Worm (Caenorhabditis elegans) whole organism, L3 larva: ENCODE results near the gene sdhd-1.
A peak's percentile ranks its signal among the peaks of the same experiment; 100 is the strongest.

Source experiments
- R02D3.7 ChIP-seq: fragments of 150-350 bp; optimal IDR thresholded peaks from 2 replicates; lab custom pipeline; 2014; ENCODE audit warnings: missing biosample characterization, missing genetic modification characterization
- ZK546.5 ChIP-seq: sonication (generic microtip); optimal IDR thresholded peaks from 2 replicates; lab custom pipeline; 2017; ENCODE audit warnings: missing biosample characterization, missing genetic modification characterization
- aly-2 ChIP-seq: fragments of 150-350 bp; optimal IDR thresholded peaks from 2 replicates; lab custom pipeline; 2014; ENCODE audit warnings: missing biosample characterization, missing genetic modification characterization
- ama-1 ChIP-seq: fragments of 150-350 bp; optimal IDR thresholded peaks from 2 replicates; lab custom pipeline; 2018
- ceh-16 ChIP-seq: sonication (generic microtip); optimal IDR thresholded peaks from 2 replicates; lab custom pipeline; 2017; ENCODE audit warnings: missing biosample characterization, missing genetic modification characterization
- ceh-82 ChIP-seq: fragments of 150-350 bp; optimal IDR thresholded peaks from 2 replicates; lab custom pipeline; 2014; ENCODE audit warnings: missing biosample characterization, missing genetic modification characterization
- ceh-9 ChIP-seq: sonication (generic microtip); optimal IDR thresholded peaks from 2 replicates; lab custom pipeline; 2018; ENCODE audit warnings: missing biosample characterization, missing genetic modification characterization
- daf-12 ChIP-seq: fragments of 150-350 bp; optimal IDR thresholded peaks from 2 replicates; lab custom pipeline; 2014; ENCODE audit warnings: missing biosample characterization, missing genetic modification reagents, missing genetic modification characterization
- egl-27 ChIP-seq: sonication (generic microtip); optimal IDR thresholded peaks from 4 replicates; lab custom pipeline; 2017; ENCODE audit warnings: missing biosample characterization, missing genetic modification reagents, missing genetic modification characterization
- elt-1 ChIP-seq: fragments of 150-350 bp; optimal IDR thresholded peaks from 2 replicates; lab custom pipeline; 2014; ENCODE audit warnings: missing biosample characterization, missing genetic modification characterization
- elt-3 ChIP-seq, 3 experiments: fragments of 150-350 bp in 1 of 3; sonication (generic microtip) in 2 of 3; optimal IDR thresholded peaks; 2 replicates in 2 of 3; 4 replicates in 1 of 3; lab custom pipeline; 2014 to 2017; ENCODE audit warnings: missing biosample characterization in 3 of 3, missing genetic modification characterization in 3 of 3
- fkh-2 ChIP-seq: fragments of 150-350 bp; optimal IDR thresholded peaks from 2 replicates; lab custom pipeline; 2014; ENCODE audit warnings: missing biosample characterization, missing genetic modification reagents, missing genetic modification characterization
- fos-1 ChIP-seq: fragments of 150-350 bp; optimal IDR thresholded peaks from 2 replicates; lab custom pipeline; 2014; ENCODE audit warnings: missing biosample characterization, missing genetic modification characterization
- hmg-11 ChIP-seq: sonication (generic microtip); optimal IDR thresholded peaks from 2 replicates; lab custom pipeline; 2016; ENCODE audit warnings: missing genetic modification characterization, missing compliant biosample characterization
- lin-15B ChIP-seq: fragments of 150-350 bp; optimal IDR thresholded peaks from 2 replicates; lab custom pipeline; 2014; ENCODE audit warnings: missing biosample characterization, missing genetic modification characterization
- lin-39 ChIP-seq: fragments of 150-350 bp; optimal IDR thresholded peaks from 2 replicates; lab custom pipeline; 2018; ENCODE audit warnings: missing biosample characterization, missing genetic modification reagents, missing genetic modification characterization
- lsy-12 ChIP-seq: sonication (generic microtip); optimal IDR thresholded peaks from 2 replicates; lab custom pipeline; 2016; ENCODE audit warnings: mild to moderate bottlenecking, missing genetic modification characterization, missing compliant biosample characterization
- mdl-1 ChIP-seq: fragments of 150-350 bp; optimal IDR thresholded peaks from 2 replicates; lab custom pipeline; 2014; ENCODE audit warnings: missing biosample characterization, missing genetic modification characterization
- mml-1 ChIP-seq: fragments of 150-350 bp; sonication (generic microtip); optimal IDR thresholded peaks from 3 replicates; lab custom pipeline; 2014; ENCODE audit warnings: missing biosample characterization, missing genetic modification characterization
- nhr-11 ChIP-seq: fragments of 150-350 bp; optimal IDR thresholded peaks from 2 replicates; lab custom pipeline; 2014; ENCODE audit warnings: missing biosample characterization, missing genetic modification characterization
- nhr-12 ChIP-seq: fragments of 150-350 bp; optimal IDR thresholded peaks from 2 replicates; lab custom pipeline; 2014; ENCODE audit warnings: missing biosample characterization, missing genetic modification characterization
- nhr-23 ChIP-seq: fragments of 150-350 bp; optimal IDR thresholded peaks from 2 replicates; lab custom pipeline; 2014; ENCODE audit warnings: missing biosample characterization, missing genetic modification reagents, missing genetic modification characterization
- nhr-25 ChIP-seq: sonication (generic microtip); optimal IDR thresholded peaks from 2 replicates; lab custom pipeline; 2017; ENCODE audit warnings: missing biosample characterization, missing genetic modification characterization
- nhr-43 ChIP-seq: sonication (generic microtip); optimal IDR thresholded peaks from 2 replicates; lab custom pipeline; 2016; ENCODE audit warnings: mild to moderate bottlenecking, missing genetic modification characterization, missing compliant biosample characterization; ENCODE audit not compliant: poor library complexity, severe bottlenecking
- nhr-77 ChIP-seq: fragments of 150-350 bp; optimal IDR thresholded peaks from 2 replicates; lab custom pipeline; 2014; ENCODE audit warnings: missing biosample characterization, missing genetic modification characterization
- pha-4 ChIP-seq: fragments of 150-350 bp; optimal IDR thresholded peaks from 2 replicates; lab custom pipeline; 2014; ENCODE audit warnings: missing biosample characterization, missing genetic modification reagents, missing genetic modification characterization
- pqm-1 ChIP-seq: fragments of 150-350 bp; optimal IDR thresholded peaks from 2 replicates; lab custom pipeline; 2017; ENCODE audit warnings: missing biosample characterization, missing genetic modification characterization, inconsistent platforms
- sea-2 ChIP-seq: fragments of 150-350 bp; sonication (generic microtip); optimal IDR thresholded peaks from 4 replicates; lab custom pipeline; 2014; ENCODE audit warnings: missing biosample characterization, missing genetic modification reagents, missing genetic modification characterization
- skn-1 ChIP-seq: fragments of 150-350 bp; optimal IDR thresholded peaks from 2 replicates; lab custom pipeline; 2014; ENCODE audit warnings: missing biosample characterization, missing genetic modification characterization
- snpc-4 ChIP-seq: fragments of 150-350 bp; optimal IDR thresholded peaks from 2 replicates; lab custom pipeline; 2014; ENCODE audit warnings: missing biosample characterization, missing genetic modification characterization
- tbx-2 ChIP-seq: sonication (generic microtip); optimal IDR thresholded peaks from 2 replicates; lab custom pipeline; 2016; ENCODE audit warnings: mild to moderate bottlenecking, missing genetic modification characterization, missing compliant biosample characterization
- unc-39 ChIP-seq: sonication (generic microtip); optimal IDR thresholded peaks from 4 replicates; lab custom pipeline; 2017; ENCODE audit warnings: missing biosample characterization, missing genetic modification characterization
- zag-1 ChIP-seq: fragments of 150-350 bp; optimal IDR thresholded peaks from 2 replicates; lab custom pipeline; 2014; ENCODE audit warnings: missing biosample characterization, missing genetic modification characterization
- ztf-4 ChIP-seq: fragments of 150-350 bp; optimal IDR thresholded peaks from 2 replicates; lab custom pipeline; 2014; ENCODE audit warnings: missing biosample characterization, missing genetic modification characterization

The sdhd-1 gene

ce11 chrII:11089356-11089755 lies 39.6 kb upstream of the sdhd-1 start, which contains the start of gene unc-53:
unc-53 (minus strand) TSS chrII:11089456.
- TF ChIP-seq nhr-23 (tag; lab: Kevin White, UChicago) (no peak), hmg-11 (tag; lab: Kevin White, UChicago) (no peak), ceh-16 (tag; lab: Kevin White, UChicago) (no peak), lsy-12 (tag; lab: Kevin White, UChicago) (no peak), pha-4 (no peak), pqm-1 (tag; lab: Kevin White, UChicago) (no peak), daf-12 (tag; lab: Kevin White, UChicago) (no peak), tbx-2 (no peak), ztf-4 (tag; lab: Kevin White, UChicago) (no peak), sea-2 (GFP tag; lab: Kevin White, UChicago) (no peak), nhr-77 (tag; lab: Kevin White, UChicago) (no peak), elt-3 (tag; optimal IDR thresholded peaks at IDR 0.05; lab: Kevin White, UChicago) (no peak)
- TF ChIP-seq, all 47 proteins: peak for 0

DNA sequence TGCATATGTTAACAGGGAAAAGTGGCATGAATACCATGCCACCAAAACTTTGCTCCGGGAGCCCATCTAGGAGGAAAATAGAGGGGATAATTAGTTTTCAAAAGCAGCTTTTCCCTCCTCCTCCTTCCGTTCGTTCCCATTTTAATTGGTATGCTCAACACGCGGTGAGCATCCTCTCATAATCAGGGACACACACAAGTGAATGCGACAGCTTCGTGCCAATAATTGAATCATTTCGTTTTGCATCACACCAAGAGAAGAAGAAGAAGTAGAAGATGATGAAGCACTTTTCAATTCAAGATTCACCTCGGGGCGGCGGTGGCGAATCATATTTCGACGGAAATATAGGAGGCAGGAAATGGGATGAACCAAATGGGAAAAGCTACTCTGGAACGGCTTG lies 38.4 kb upstream of the sdhd-1 start:
- no peak for TF ChIP-seq nhr-12
- TF ChIP-seq unc-39 (tag; lab: Kevin White, UChicago) = no peak
- TF ChIP-seq ama-1 (lab: Kevin White, UChicago) = no peak
- TF ChIP-seq nhr-11 (tag; lab: Kevin White, UChicago) = no peak
- no peak for TF ChIP-seq aly-2 (tag; lab: Kevin White, UChicago)
- TF ChIP-seq lin-15B (tag; lab: Kevin White, UChicago) = no peak

ce11 chrII:11086770-11087169 lies 37.1 kb upstream of the sdhd-1 start:
- TF ChIP-seq ama-1 (lab: Kevin White, UChicago) (no peak), nhr-12 (no peak), snpc-4 (tag; lab: Kevin White, UChicago) (no peak), aly-2 (tag; lab: Kevin White, UChicago) (no peak), ceh-82 (tag; lab: Kevin White, UChicago) (no peak), egl-27 (no peak), elt-3 (tag; optimal IDR thresholded peaks at IDR 0.05; lab: Kevin White, UChicago) (no peak), mml-1 (no peak), lin-15B (tag; lab: Kevin White, UChicago) (no peak), skn-1 (no peak), elt-1 (tag; lab: Kevin White, UChicago) (no peak), nhr-11 (tag; lab: Kevin White, UChicago) (no peak), lsy-12 (tag; lab: Kevin White, UChicago) (no peak), ceh-9 (tag; lab: Kevin White, UChicago) (no peak), ceh-16 (tag; lab: Kevin White, UChicago) (no peak), mdl-1 (tag; lab: Kevin White, UChicago) (no peak), sea-2 (GFP tag; lab: Kevin White, UChicago) (no peak), unc-39 (tag; lab: Kevin White, UChicago) (no peak), ZK546.5 (no peak), lin-39 (no peak)

- TF ChIP-seq nhr-25 (tag; lab: Kevin White, UChicago) (peak; percentile 12), elt-1 (tag; lab: Kevin White, UChicago) (peak; percentile 82), elt-3 (tag; optimal IDR thresholded peaks at IDR 0.05; lab: Kevin White, UChicago) (no peak)
Measured at ce11 chrII:11076550-11076949, 26.8 kb upstream of the sdhd-1 start.

DNA sequence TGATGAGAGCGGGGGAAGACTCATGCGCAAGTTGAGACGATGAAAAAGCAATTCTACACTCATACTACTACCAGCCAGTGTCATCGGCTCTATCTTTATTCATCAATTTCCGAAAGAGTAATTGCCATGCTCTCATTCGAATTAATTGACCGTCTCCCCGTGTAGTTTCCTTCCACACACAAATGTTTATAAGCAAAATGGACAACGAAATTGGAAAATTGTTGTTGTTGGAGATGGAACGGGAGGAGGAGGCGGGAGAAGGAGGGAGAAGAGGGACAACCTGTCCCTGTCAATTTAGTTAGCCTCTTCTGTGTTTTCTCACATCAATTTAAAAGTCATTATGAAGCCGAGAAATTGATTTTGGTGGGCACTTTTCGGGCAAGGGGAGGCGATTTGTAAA lies 22.9 kb upstream of the sdhd-1 start:
- TF ChIP-seq hmg-11 (tag; lab: Kevin White, UChicago) = no peak
- TF ChIP-seq sea-2 (GFP tag; lab: Kevin White, UChicago) = no peak
- TF ChIP-seq R02D3.7 (tag; lab: Kevin White, UChicago) = no peak
- no peak for TF ChIP-seq fos-1 (tag; lab: Kevin White, UChicago)
- no peak for TF ChIP-seq nhr-77 (tag; lab: Kevin White, UChicago)
- TF ChIP-seq ama-1 (lab: Kevin White, UChicago) = no peak
- TF ChIP-seq zag-1 = no peak
- no peak for TF ChIP-seq ZK546.5
- TF ChIP-seq fkh-2 (tag; lab: Kevin White, UChicago) = no peak
- no peak for TF ChIP-seq nhr-43
- TF ChIP-seq lin-15B (tag; lab: Kevin White, UChicago) = no peak
